Worm (Caenorhabditis elegans): ENCODE data around the gene cdc-48.2.

DNA sequence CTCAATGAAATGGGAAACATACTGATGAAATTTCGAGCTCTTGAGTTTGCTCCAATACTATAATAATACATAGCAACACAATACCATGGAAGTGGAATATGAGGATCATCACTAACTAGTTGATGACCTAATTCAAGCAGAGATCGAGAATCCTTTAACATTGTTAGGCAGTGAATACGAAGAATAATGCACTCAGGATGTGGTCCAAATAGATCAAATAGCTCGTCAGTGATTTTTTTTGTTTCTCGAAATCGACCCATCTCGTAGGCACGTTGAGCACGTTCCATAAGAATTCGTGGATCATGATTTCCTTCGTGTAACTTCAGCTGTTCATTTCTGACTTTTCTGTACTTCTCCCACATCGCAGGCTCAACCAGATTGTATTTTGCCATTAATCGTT lies 22.6 kb downstream of the cdc-48.2 start:
- TF ChIP-seq nhr-77 (tag; optimal IDR thresholded peaks at IDR 0.05) (no peak), mdl-1 (tag; optimal IDR thresholded peaks at IDR 0.05) (no peak), rbr-2 (tag; optimal IDR thresholded peaks at IDR 0.05) (no peak), snpc-4 (tag; optimal IDR thresholded peaks at IDR 0.05) (no peak), mdt-29 (GFP tag; IDR thresholded peaks at IDR 0.05) (no peak), nhr-102 (tag; optimal IDR thresholded peaks at IDR 0.05) (no peak), aly-2 (tag; optimal IDR thresholded peaks at IDR 0.05) (no peak), mxl-2 (GFP tag; conservative IDR thresholded peaks at IDR 0.05) (no peak), ceh-82 (tag; optimal IDR thresholded peaks at IDR 0.05) (no peak), ceh-62 (tag; optimal IDR thresholded peaks at IDR 0.05) (no peak), nhr-10 (tag; optimal IDR thresholded peaks at IDR 0.05) (no peak)
